Fruit fly (Drosophila melanogaster) whole organism, adult: Measurements from ENCODE around the gene CG43251.

Source experiments
- CG11617 ChIP-seq: fragments of 200-800 bp; sonication (Bioruptor generic); optimal IDR thresholded peaks from 2 replicates; lab custom pipeline; 2017; ENCODE audit warnings: mild to moderate bottlenecking, missing biosample characterization, missing genetic modification reagents, missing genetic modification characterization
- CG12768 ChIP-seq: fragments of 200-800 bp; sonication (Bioruptor generic); optimal IDR thresholded peaks from 2 replicates; lab custom pipeline; 2017; ENCODE audit warnings: missing biosample characterization, missing genetic modification characterization, mild to moderate bottlenecking, moderate library complexity, missing genetic modification reagents
- CG14711 ChIP-seq: fragments of 200-800 bp; sonication (Bioruptor generic); optimal IDR thresholded peaks from 2 replicates; lab custom pipeline; 2018; ENCODE audit warnings: missing biosample characterization, mild to moderate bottlenecking, missing genetic modification characterization, moderate library complexity
- CG1620 ChIP-seq: fragments of 200-800 bp; sonication (Bioruptor generic); optimal IDR thresholded peaks from 2 replicates; lab custom pipeline; 2016; ENCODE audit warnings: missing biosample characterization, missing genetic modification characterization
- CG33017 ChIP-seq: fragments of 200-800 bp; sonication (Bioruptor generic); optimal IDR thresholded peaks from 2 replicates; lab custom pipeline; 2018; ENCODE audit warnings: missing biosample characterization, mild to moderate bottlenecking, missing genetic modification characterization, moderate library complexity
- CG5204 ChIP-seq: fragments of 200-800 bp; sonication (Bioruptor generic); optimal IDR thresholded peaks from 2 replicates; lab custom pipeline; 2016; ENCODE audit warnings: missing biosample characterization, missing genetic modification characterization
- CG7045 ChIP-seq: fragments of 200-800 bp; sonication (Bioruptor generic); optimal IDR thresholded peaks from 2 replicates; lab custom pipeline; 2017; ENCODE audit warnings: missing biosample characterization, mild to moderate bottlenecking, missing genetic modification characterization
- CG7101 ChIP-seq: fragments of 200-800 bp; sonication (Bioruptor generic); optimal IDR thresholded peaks from 2 replicates; lab custom pipeline; 2018; ENCODE audit warnings: missing biosample characterization, mild to moderate bottlenecking, missing genetic modification characterization, moderate library complexity
- Clk ChIP-seq: fragments of 200-800 bp; sonication (Bioruptor generic); optimal IDR thresholded peaks from 2 replicates; lab custom pipeline; 2017; ENCODE audit warnings: missing biosample characterization, missing genetic modification characterization
- Hr96 ChIP-seq: fragments of 200-800 bp; sonication (Bioruptor generic); optimal IDR thresholded peaks from 2 replicates; lab custom pipeline; 2016; ENCODE audit warnings: missing biosample characterization, missing genetic modification characterization
- Mnt ChIP-seq: fragments of 200-800 bp; sonication (Bioruptor generic); optimal IDR thresholded peaks from 2 replicates; lab custom pipeline; 2016; ENCODE audit warnings: missing biosample characterization, mild to moderate bottlenecking, missing genetic modification characterization
- cic ChIP-seq: fragments of 200-800 bp; sonication (Bioruptor generic); optimal IDR thresholded peaks from 2 replicates; lab custom pipeline; 2017; ENCODE audit warnings: missing biosample characterization, mild to moderate bottlenecking, missing genetic modification characterization, moderate library complexity
- kay ChIP-seq: fragments of 200-800 bp; sonication (Bioruptor generic); peaks from one replicate; lab custom pipeline; 2016; ENCODE audit warnings: missing biosample characterization, missing genetic modification characterization, borderline replicate concordance
- toe ChIP-seq: fragments of 200-800 bp; sonication (Bioruptor generic); optimal IDR thresholded peaks from 2 replicates; lab custom pipeline; 2016; ENCODE audit warnings: missing biosample characterization, missing genetic modification characterization

DNA sequence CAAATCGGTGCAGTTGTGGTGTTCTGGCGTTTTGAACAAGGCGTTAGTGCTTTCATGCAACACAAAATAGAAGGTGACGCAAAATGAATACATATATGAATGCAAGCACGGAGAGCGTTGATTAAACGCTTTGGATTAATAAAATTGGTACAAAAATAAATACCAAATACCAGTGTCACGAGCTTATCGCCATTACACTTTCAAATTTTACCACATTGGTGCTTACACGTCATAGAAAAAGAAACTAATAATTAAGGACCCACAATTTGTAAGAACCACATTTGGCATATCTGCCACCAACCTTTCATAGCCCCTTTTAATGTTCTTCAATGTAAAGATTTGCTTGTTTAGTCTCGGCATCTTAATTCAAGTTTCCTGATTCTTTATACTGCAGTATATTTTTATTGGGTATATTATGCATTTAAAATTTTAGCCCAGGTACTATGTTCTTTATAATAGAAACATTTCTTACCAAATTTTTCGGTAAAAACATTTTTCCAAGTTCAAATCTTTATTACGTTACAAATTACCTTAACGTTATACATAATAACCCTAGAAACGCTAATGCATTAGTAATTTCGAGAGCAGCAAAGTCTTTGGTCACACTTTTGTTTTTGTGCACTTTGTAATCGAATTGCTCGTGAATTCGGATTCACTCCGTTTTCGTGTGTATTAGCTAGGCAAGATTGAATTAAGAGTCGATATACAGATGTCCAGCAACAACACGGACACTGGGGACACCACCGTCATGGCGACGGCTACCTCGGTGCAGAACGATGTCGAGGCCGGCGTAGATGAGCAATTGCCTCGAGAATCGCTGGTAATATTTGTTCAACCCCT is 19.8 kb downstream of the CG43251 start, which contains the start of the genes Pex16 and Pex14:
- TF ChIP-seq CG33017 (tag; lab: Kevin White, UChicago) (peak; percentile 41), CG12768 (GFP tag; lab: Kevin White, UChicago) (no peak), CG11617 (GFP tag; lab: Kevin White, UChicago) (peak; percentile 40), Clk (GFP tag; lab: Kevin White, UChicago) (no peak), cic (no peak), Mnt (GFP tag; lab: Kevin White, UChicago) (peak; percentile 39), kay (GFP tag; lab: Kevin White, UChicago) (no peak), Hr96 (GFP tag; lab: Kevin White, UChicago) (peak; percentile 74), CG7101 (tag; lab: Kevin White, UChicago) (peak; percentile 44), CG1620 (GFP tag; lab: Kevin White, UChicago) (peak; percentile 63), CG7045 (GFP tag; lab: Kevin White, UChicago) (peak; percentile 61), CG5204 (GFP tag; lab: Kevin White, UChicago) (no peak), toe (GFP tag; lab: Kevin White, UChicago) (peak; percentile 77), CG14711 (tag; lab: Kevin White, UChicago) (peak; percentile 47)
